Fruit fly (Drosophila melanogaster) whole organism, embryonic: ENCODE results near the gene pix.

Source experiments
- Ada2b ChIP-seq: fragments of 200-800 bp; sonication (Bioruptor generic); IDR thresholded peaks from 2 replicates; pipeline ENCODE4 v1.3.6; 2022; ENCODE audit warnings: missing biosample characterization, missing genetic modification characterization
- CG11723 ChIP-seq: fragments of 200-800 bp; sonication (Bioruptor generic); optimal IDR thresholded peaks from 2 replicates; lab custom pipeline; 2017; ENCODE audit warnings: missing biosample characterization, mild to moderate bottlenecking, missing genetic modification characterization
- CG12744 ChIP-seq: fragments of 200-800 bp; sonication (Bioruptor generic); optimal IDR thresholded peaks from 2 replicates; lab custom pipeline; 2016; ENCODE audit warnings: missing biosample characterization, missing genetic modification characterization
- CG15696 ChIP-seq: fragments of 200-800 bp; sonication (Bioruptor generic); optimal IDR thresholded peaks from 2 replicates; lab custom pipeline; 2019; ENCODE audit warnings: missing biosample characterization, mild to moderate bottlenecking, missing genetic modification characterization, moderate library complexity
- CG16813 ChIP-seq: fragments of 200-800 bp; sonication (Bioruptor generic); IDR thresholded peaks from 3 replicates; pipeline ENCODE4 v1.3.6; 2022; ENCODE audit warnings: missing biosample characterization, missing genetic modification characterization; ENCODE audit not compliant: partially characterized antibody
- CG16863 ChIP-seq: fragments of 200-800 bp; sonication (Bioruptor generic); optimal IDR thresholded peaks from 3 replicates; lab custom pipeline; 2016; ENCODE audit warnings: missing biosample characterization, missing genetic modification characterization
- CG17361 ChIP-seq: fragments of 200-800 bp; sonication (Bioruptor generic); IDR thresholded peaks from 3 replicates; pipeline ENCODE4 v1.3.6; 2022; ENCODE audit warnings: missing biosample characterization, missing genetic modification characterization
- CG17568 ChIP-seq: fragments of 200-800 bp; sonication (Bioruptor generic); optimal IDR thresholded peaks from 2 replicates; lab custom pipeline; 2018; ENCODE audit warnings: missing biosample characterization, mild to moderate bottlenecking, missing genetic modification characterization, moderate library complexity
- CG17802 ChIP-seq: fragments of 200-800 bp; sonication (Bioruptor generic); optimal IDR thresholded peaks from 2 replicates; lab custom pipeline; 2018; ENCODE audit warnings: missing biosample characterization, mild to moderate bottlenecking, missing genetic modification characterization, moderate library complexity
- CG1832 ChIP-seq: fragments of 200-800 bp; sonication (Bioruptor generic); optimal IDR thresholded peaks from 2 replicates; lab custom pipeline; 2017; ENCODE audit warnings: missing biosample characterization, mild to moderate bottlenecking, missing genetic modification characterization, inconsistent platforms
- CG30431 ChIP-seq: fragments of 200-800 bp; sonication (Bioruptor generic); optimal IDR thresholded peaks from 2 replicates; lab custom pipeline; 2017; ENCODE audit warnings: missing biosample characterization, missing genetic modification characterization
- CG3065 ChIP-seq: fragments of 200-800 bp; sonication (Bioruptor generic); optimal IDR thresholded peaks from 2 replicates; lab custom pipeline; 2016; ENCODE audit warnings: missing biosample characterization, missing genetic modification characterization
- CG31441 ChIP-seq: fragments of 200-800 bp; sonication (Bioruptor generic); IDR thresholded peaks from 2 replicates; pipeline ENCODE4 v1.3.6; 2022; ENCODE audit warnings: missing biosample characterization, missing genetic modification characterization
- CG3995 ChIP-seq: fragments of 200-800 bp; sonication (Bioruptor generic); optimal IDR thresholded peaks from 3 replicates; lab custom pipeline; 2016; ENCODE audit warnings: missing biosample characterization, missing genetic modification characterization
- CG43689 ChIP-seq: fragments of 200-800 bp; sonication (Bioruptor generic); IDR thresholded peaks from 2 replicates; pipeline ENCODE4 v1.3.6; 2022; ENCODE audit warnings: missing biosample characterization, missing genetic modification characterization
- CG6272 ChIP-seq: fragments of 200-800 bp; sonication (Bioruptor generic); IDR thresholded peaks from 2 replicates; pipeline ENCODE4 v1.3.6; 2022; ENCODE audit warnings: missing biosample characterization, missing genetic modification characterization
- CG6683 ChIP-seq: fragments of 200-800 bp; sonication (Bioruptor generic); optimal IDR thresholded peaks from 2 replicates; lab custom pipeline; 2017; ENCODE audit warnings: missing biosample characterization, mild to moderate bottlenecking, missing genetic modification characterization, missing genetic modification reagents
- CG6854 ChIP-seq: fragments of 200-800 bp; sonication (Bioruptor generic); optimal IDR thresholded peaks from 3 replicates; lab custom pipeline; 2017; ENCODE audit warnings: missing biosample characterization, mild to moderate bottlenecking, missing genetic modification characterization
- CTCF ChIP-seq: fragments of 200-800 bp; sonication (Bioruptor generic); optimal IDR thresholded peaks from 2 replicates; lab custom pipeline; 2017; ENCODE audit warnings: missing biosample characterization, mild to moderate bottlenecking, missing genetic modification characterization, moderate library complexity
- Camta ChIP-seq: fragments of 200-800 bp; sonication (Bioruptor generic); optimal IDR thresholded peaks from 2 replicates; lab custom pipeline; 2016; ENCODE audit warnings: missing biosample characterization, missing genetic modification characterization
- Elba2 ChIP-seq: fragments of 200-800 bp; sonication (Bioruptor generic); optimal IDR thresholded peaks from 3 replicates; lab custom pipeline; 2016; ENCODE audit warnings: missing biosample characterization, missing genetic modification characterization
- Ets65A ChIP-seq: fragments of 200-800 bp; sonication (Bioruptor generic); peaks from one replicate; lab custom pipeline; 2016; ENCODE audit warnings: missing biosample characterization, missing genetic modification characterization
- HmgD ChIP-seq: fragments of 200-800 bp; sonication (Bioruptor generic); optimal IDR thresholded peaks from 3 replicates; lab custom pipeline; 2016; ENCODE audit warnings: missing biosample characterization, missing genetic modification characterization
- Hmx ChIP-seq: fragments of 200-800 bp; sonication (Bioruptor generic); optimal IDR thresholded peaks from 2 replicates; lab custom pipeline; 2016; ENCODE audit warnings: missing biosample characterization, missing genetic modification characterization
- Lim3 ChIP-seq: fragments of 200-800 bp; sonication (Bioruptor generic); IDR thresholded peaks from 2 replicates; pipeline ENCODE4 v1.3.6; 2022; ENCODE audit warnings: missing biosample characterization, missing genetic modification characterization
- MESR4 ChIP-seq: fragments of 200-800 bp; sonication (Bioruptor generic); optimal IDR thresholded peaks from 2 replicates; lab custom pipeline; 2018; ENCODE audit warnings: missing biosample characterization, mild to moderate bottlenecking, missing genetic modification characterization, moderate library complexity
- Nf-YC ChIP-seq: fragments of 200-800 bp; optimal IDR thresholded peaks from 3 replicates; lab custom pipeline; 2019; ENCODE audit warnings: missing biosample characterization, mild to moderate bottlenecking, missing genetic modification characterization, moderate library complexity
- Oaz ChIP-seq: fragments of 200-800 bp; sonication (Bioruptor generic); IDR thresholded peaks from 2 replicates; pipeline ENCODE4 v1.3.6; 2022; ENCODE audit warnings: missing biosample characterization, missing genetic modification characterization
- Oli ChIP-seq: fragments of 200-800 bp; sonication (Bioruptor generic); optimal IDR thresholded peaks from 2 replicates; lab custom pipeline; 2018; ENCODE audit warnings: missing biosample characterization, mild to moderate bottlenecking, missing genetic modification characterization, moderate library complexity
- Ptx1 ChIP-seq: fragments of 200-800 bp; sonication (Bioruptor generic); IDR thresholded peaks from 2 replicates; pipeline ENCODE4 v1.3.6; 2022; ENCODE audit warnings: missing biosample characterization, missing genetic modification characterization
- Sox102F ChIP-seq: fragments of 200-800 bp; sonication (Bioruptor generic); optimal IDR thresholded peaks from 2 replicates; lab custom pipeline; 2018; ENCODE audit warnings: missing biosample characterization, mild to moderate bottlenecking, missing genetic modification characterization, moderate library complexity
- az2 ChIP-seq: fragments of 200-800 bp; sonication (Bioruptor generic); optimal IDR thresholded peaks from 3 replicates; lab custom pipeline; 2016; ENCODE audit warnings: missing biosample characterization, missing genetic modification characterization
- bowl ChIP-seq: fragments of 200-800 bp; sonication (Bioruptor generic); IDR thresholded peaks from 2 replicates; pipeline ENCODE4 v1.3.6; 2022; ENCODE audit warnings: missing biosample characterization, missing genetic modification characterization
- cad ChIP-seq: fragments of >200 bp; optimal IDR thresholded peaks from 2 replicates; lab custom pipeline; 2017; ENCODE audit warnings: missing biosample characterization, missing genetic modification characterization
- cas ChIP-seq: fragments of 200-800 bp; sonication (Bioruptor generic); IDR thresholded peaks from 2 replicates; pipeline ENCODE4 v1.3.6; 2022; ENCODE audit warnings: missing biosample characterization, missing genetic modification characterization
- ci ChIP-seq: fragments of 200-800 bp; sonication (Bioruptor generic); IDR thresholded peaks from 3 replicates; pipeline ENCODE4 v1.3.6; 2022; ENCODE audit warnings: missing biosample characterization, missing genetic modification characterization
- croc ChIP-seq: fragments of 200-800 bp; sonication (Bioruptor generic); conservative IDR thresholded peaks from 3 replicates; pipeline ENCODE4 v1.3.6; 2022; ENCODE audit warnings: missing biosample characterization, missing genetic modification characterization
- fru ChIP-seq: fragments of >200 bp; optimal IDR thresholded peaks from 2 replicates; lab custom pipeline; 2017
- gcm ChIP-seq: fragments of 200-800 bp; sonication (Bioruptor generic); optimal IDR thresholded peaks from 2 replicates; lab custom pipeline; 2019; ENCODE audit warnings: missing biosample characterization, mild to moderate bottlenecking, missing genetic modification characterization, moderate library complexity
- grau ChIP-seq: fragments of 200-800 bp; optimal IDR thresholded peaks from 3 replicates; lab custom pipeline; 2019; ENCODE audit warnings: missing biosample characterization, mild to moderate bottlenecking, missing genetic modification characterization, moderate library complexity
- her ChIP-seq: fragments of 200-800 bp; sonication (Bioruptor generic); optimal IDR thresholded peaks from 2 replicates; lab custom pipeline; 2016; ENCODE audit warnings: missing biosample characterization, missing genetic modification characterization
- oc ChIP-seq: fragments of 200-800 bp; sonication (Bioruptor generic); optimal IDR thresholded peaks from 2 replicates; lab custom pipeline; 2018; ENCODE audit warnings: missing biosample characterization, mild to moderate bottlenecking, missing genetic modification characterization, moderate library complexity
- onecut ChIP-seq: fragments of 200-800 bp; sonication (Bioruptor generic); IDR thresholded peaks from 2 replicates; pipeline ENCODE4 v1.3.6; 2022; ENCODE audit warnings: missing biosample characterization, missing genetic modification characterization
- otp ChIP-seq: fragments of 200-800 bp; sonication (Bioruptor generic); IDR thresholded peaks from 3 replicates; pipeline ENCODE4, ENCODE4 v1.3.6; 2022; ENCODE audit warnings: missing biosample characterization, missing genetic modification characterization
- pb ChIP-seq: fragments of 200-800 bp; sonication (Bioruptor generic); optimal IDR thresholded peaks from 3 replicates; lab custom pipeline; 2016; ENCODE audit warnings: missing biosample characterization, missing genetic modification characterization
- pfk ChIP-seq: fragments of 200-800 bp; sonication (Bioruptor generic); optimal IDR thresholded peaks from 2 replicates; lab custom pipeline; 2018; ENCODE audit warnings: missing biosample characterization, mild to moderate bottlenecking, missing genetic modification characterization, moderate library complexity
- slou ChIP-seq: fragments of 200-800 bp; sonication (Bioruptor generic); optimal IDR thresholded peaks from 3 replicates; lab custom pipeline; 2016; ENCODE audit warnings: missing biosample characterization, missing genetic modification characterization
- sr ChIP-seq: fragments of 200-800 bp; sonication (Bioruptor generic); IDR thresholded peaks from 3 replicates; pipeline ENCODE4 v1.3.6; 2022; ENCODE audit warnings: missing biosample characterization, missing genetic modification characterization
- ssp ChIP-seq: fragments of 200-800 bp; sonication (Bioruptor generic); IDR thresholded peaks from 2 replicates; pipeline ENCODE4 v1.3.6; 2022; ENCODE audit warnings: missing biosample characterization, missing genetic modification characterization
- tap ChIP-seq: fragments of 200-800 bp; optimal IDR thresholded peaks from 3 replicates; lab custom pipeline; 2019; ENCODE audit warnings: missing biosample characterization, mild to moderate bottlenecking, missing genetic modification characterization, moderate library complexity
- tll ChIP-seq, 2 experiments: fragments of 200-800 bp in 1 of 2; fragments of >200 bp in 1 of 2; sonication (Bioruptor generic) in 1 of 2; optimal IDR thresholded peaks; 2 replicates each; lab custom pipeline; 2017 to 2019; ENCODE audit warnings: missing biosample characterization in 2 of 2, missing genetic modification characterization in 2 of 2, mild to moderate bottlenecking in 1 of 2, moderate library complexity in 1 of 2
- wdn ChIP-seq: fragments of 200-800 bp; sonication (Bioruptor generic); IDR thresholded peaks from 2 replicates; pipeline ENCODE4 v1.3.6; 2022; ENCODE audit warnings: missing biosample characterization, missing genetic modification characterization
- wor ChIP-seq: fragments of 200-800 bp; sonication (Bioruptor generic); IDR thresholded peaks from 2 replicates; pipeline ENCODE4 v1.3.6; 2022; ENCODE audit warnings: missing biosample characterization, missing genetic modification characterization
- z ChIP-seq: fragments of 200-800 bp; sonication (Bioruptor generic); IDR thresholded peaks from 3 replicates; pipeline ENCODE4 v1.3.6; 2022; ENCODE audit warnings: missing biosample characterization, missing genetic modification characterization

pix gene

dm6 chr3L:8950955-8951354, 23.6 kb downstream of the pix start (continued):
- TF ChIP-seq fru (lab: Kevin White, UChicago) = no peak
- TF ChIP-seq Nf-YC = peak; percentile 7
- peak; percentile 72 for TF ChIP-seq Oli (tag; lab: Kevin White, UChicago)
- no peak for TF ChIP-seq ci (GFP tag; lab: Robert Waterston, UW)
- TF ChIP-seq CG11723 (GFP tag; lab: Kevin White, UChicago) = peak; percentile 5
- TF ChIP-seq wdn (GFP tag; lab: Robert Waterston, UW) = no peak
- no peak for TF ChIP-seq cad (GFP tag; lab: Kevin White, UChicago)
- TF ChIP-seq croc (GFP tag; lab: Robert Waterston, UW) = peak; percentile 25; the same call in 1 of the 3 replicates
- TF ChIP-seq ssp (GFP tag; lab: Robert Waterston, UW) = no peak
- TF ChIP-seq CG30431 = no peak
- no peak for TF ChIP-seq CG15696 (tag; lab: Kevin White, UChicago)
- TF ChIP-seq wor (GFP tag; lab: Robert Waterston, UW) = 0 out of 2 replicates have a peak, but pooled peaks have one; percentile 23
- no peak for TF ChIP-seq CG17568
- no peak for TF ChIP-seq Elba2 (GFP tag; lab: Kevin White, UChicago)
- peak; percentile 78 for TF ChIP-seq Sox102F (GFP tag; lab: Kevin White, UChicago)
- TF ChIP-seq CG16813 (GFP tag; lab: Robert Waterston, UW) = no peak
- TF ChIP-seq Lim3 (GFP tag; lab: Robert Waterston, UW) = no peak
- no peak for TF ChIP-seq Camta (GFP tag; lab: Kevin White, UChicago)
- TF ChIP-seq CG6683 (GFP tag; lab: Kevin White, UChicago) = no peak
- TF ChIP-seq Hmx (GFP tag; lab: Kevin White, UChicago) = no peak
- no peak for TF ChIP-seq bowl (GFP tag; lab: Robert Waterston, UW)
- no peak for TF ChIP-seq Oaz (GFP tag; lab: Robert Waterston, UW)
- no peak for TF ChIP-seq sr (GFP tag; lab: Robert Waterston, UW)
- peak; percentile 45 for TF ChIP-seq az2
- peak; percentile 53; the same call in 1 of the 2 replicates for TF ChIP-seq Ptx1
- TF ChIP-seq CG43689 (GFP tag; lab: Robert Waterston, UW) = no peak
- no peak for TF ChIP-seq her
- no peak for TF ChIP-seq pfk (GFP tag; lab: Kevin White, UChicago)
- TF ChIP-seq tap (tag; lab: Kevin White, UChicago) = peak; percentile 52
- TF ChIP-seq CG16863 (GFP tag; lab: Kevin White, UChicago) = no peak
- no peak for TF ChIP-seq CG12744 (GFP tag; lab: Kevin White, UChicago)
- no peak for TF ChIP-seq HmgD
- no peak for TF ChIP-seq z (GFP tag; lab: Robert Waterston, UW)
- TF ChIP-seq CG31441 (GFP tag; lab: Robert Waterston, UW) = peak; percentile 84
- no peak for TF ChIP-seq MESR4
- TF ChIP-seq slou = no peak
- TF ChIP-seq cas = no peak
- TF ChIP-seq Ets65A (GFP tag; lab: Kevin White, UChicago) = no peak
- TF ChIP-seq Ada2b = peak; percentile 29; the same call in 1 of the 2 replicates
- TF ChIP-seq grau (tag; lab: Kevin White, UChicago) = peak; percentile 70
- TF ChIP-seq CG17802 (tag; lab: Kevin White, UChicago) = no peak
- no peak for TF ChIP-seq CTCF (GFP tag; lab: Kevin White, UChicago)
- no peak for TF ChIP-seq CG6272 (GFP tag; lab: Robert Waterston, UW)
- TF ChIP-seq CG3995 = no peak
- TF ChIP-seq CG3065 (GFP tag; lab: Kevin White, UChicago) = no peak
- peak; percentile 83 for TF ChIP-seq CG17361 (GFP tag; lab: Robert Waterston, UW)
- no peak for TF ChIP-seq oc
- TF ChIP-seq CG6854 (GFP tag; lab: Kevin White, UChicago) = peak; percentile 4
- no peak for TF ChIP-seq otp (GFP tag; lab: Robert Waterston, UW)
- TF ChIP-seq pb (GFP tag; lab: Kevin White, UChicago) = no peak
- TF ChIP-seq onecut (GFP tag; lab: Robert Waterston, UW) = no peak
- peak; percentile 39 for TF ChIP-seq gcm
- no peak for TF ChIP-seq tll (GFP tag; optimal IDR thresholded peaks at IDR 0.05; lab: Kevin White, UChicago)
- TF ChIP-seq CG1832 = no peak
